Worm (Caenorhabditis elegans) whole organism, L3 larva: Measurements from ENCODE around the gene pde-2.

Experiments
- ZK546.5 ChIP-seq: sonication (generic microtip); optimal IDR thresholded peaks from 2 replicates; lab custom pipeline; 2017; ENCODE audit warnings: missing biosample characterization, missing genetic modification characterization
- ama-1 ChIP-seq: fragments of 150-350 bp; optimal IDR thresholded peaks from 2 replicates; lab custom pipeline; 2018
- egl-27 ChIP-seq: sonication (generic microtip); optimal IDR thresholded peaks from 4 replicates; lab custom pipeline; 2017; ENCODE audit warnings: missing biosample characterization, missing genetic modification reagents, missing genetic modification characterization
- lin-15B ChIP-seq: fragments of 150-350 bp; optimal IDR thresholded peaks from 2 replicates; lab custom pipeline; 2014; ENCODE audit warnings: missing biosample characterization, missing genetic modification characterization
- mdl-1 ChIP-seq: fragments of 150-350 bp; optimal IDR thresholded peaks from 2 replicates; lab custom pipeline; 2014; ENCODE audit warnings: missing biosample characterization, missing genetic modification characterization
- nhr-12 ChIP-seq: fragments of 150-350 bp; optimal IDR thresholded peaks from 2 replicates; lab custom pipeline; 2014; ENCODE audit warnings: missing biosample characterization, missing genetic modification characterization
- nhr-25 ChIP-seq: sonication (generic microtip); optimal IDR thresholded peaks from 2 replicates; lab custom pipeline; 2017; ENCODE audit warnings: missing biosample characterization, missing genetic modification characterization
- nhr-28 ChIP-seq: fragments of 150-350 bp; optimal IDR thresholded peaks from 2 replicates; lab custom pipeline; 2014; ENCODE audit warnings: missing biosample characterization, missing genetic modification characterization
- nhr-77 ChIP-seq: fragments of 150-350 bp; optimal IDR thresholded peaks from 2 replicates; lab custom pipeline; 2014; ENCODE audit warnings: missing biosample characterization, missing genetic modification characterization
- tbx-2 ChIP-seq: sonication (generic microtip); optimal IDR thresholded peaks from 2 replicates; lab custom pipeline; 2016; ENCODE audit warnings: mild to moderate bottlenecking, missing genetic modification characterization, missing compliant biosample characterization
- ztf-4 ChIP-seq: fragments of 150-350 bp; optimal IDR thresholded peaks from 2 replicates; lab custom pipeline; 2014; ENCODE audit warnings: missing biosample characterization, missing genetic modification characterization

ce11 chrIII:8986872-8987271 is 5.2 kb upstream of the pde-2 start:
- TF ChIP-seq mdl-1 (tag; lab: Kevin White, UChicago) (no peak), lin-15B (tag; lab: Kevin White, UChicago) (no peak), ama-1 (lab: Kevin White, UChicago) (no peak), nhr-12 (tag; lab: Kevin White, UChicago) (no peak), tbx-2 (tag; lab: Kevin White, UChicago) (no peak), nhr-25 (tag; lab: Kevin White, UChicago) (peak; percentile 2), nhr-28 (no peak), ZK546.5 (tag; lab: Kevin White, UChicago) (no peak), nhr-77 (no peak), egl-27 (tag; lab: Kevin White, UChicago) (no peak), ztf-4 (tag; lab: Kevin White, UChicago) (no peak)
